Worm (Caenorhabditis elegans): ENCODE measurements around the gene gex-3.

The gex-3 gene

ce11 chrIV:12451225-12451831 lies 47.1 kb downstream of the gex-3 start, which contains the start of gene dpy-26 (continued):
- TF ChIP-seq ceh-28 (tag; optimal IDR thresholded peaks at IDR 0.05) (no peak), nhr-76 (tag; optimal IDR thresholded peaks at IDR 0.05) (no peak)

ce11 chrIV:12454115-12454514 lies 49.9 kb downstream of the gex-3 start, which contains the start of gene spe-44:
Gene spe-44, minus strand, starts transcription at chrIV:12454215.
- TF ChIP-seq unc-62 (GFP tag; optimal IDR thresholded peaks at IDR 0.05) (no peak), aly-2 (tag; optimal IDR thresholded peaks at IDR 0.05) (no peak), pqm-1 (tag; optimal IDR thresholded peaks at IDR 0.05) (no peak), elt-2 (tag; optimal IDR thresholded peaks at IDR 0.05) (no peak), elt-3 (tag; optimal IDR thresholded peaks at IDR 0.05) (no peak), jun-1 (tag; optimal IDR thresholded peaks at IDR 0.05) (no peak), nhr-237 (tag; optimal IDR thresholded peaks at IDR 0.05) (no peak)

- TF ChIP-seq lin-15B (tag; optimal IDR thresholded peaks at IDR 0.05) (no peak), tbx-2 (tag; optimal IDR thresholded peaks at IDR 0.05) (no peak), ztf-11 (tag; optimal IDR thresholded peaks at IDR 0.05) (no peak), sea-2 (GFP tag; optimal IDR thresholded peaks at IDR 0.05) (no peak), elt-2 (tag; optimal IDR thresholded peaks at IDR 0.05) (no peak), lsy-12 (tag; optimal IDR thresholded peaks at IDR 0.05) (no peak), pqm-1 (tag; optimal IDR thresholded peaks at IDR 0.05) (no peak), egl-5 (tag; optimal IDR thresholded peaks at IDR 0.05) (no peak), eor-1 (tag; optimal IDR thresholded peaks at IDR 0.05) (no peak), fkh-10 (GFP tag; optimal IDR thresholded peaks at IDR 0.05) (no peak), mdl-1 (tag; optimal IDR thresholded peaks at IDR 0.05) (no peak), nhr-12 (tag; optimal IDR thresholded peaks at IDR 0.05) (no peak), fos-1 (tag; optimal IDR thresholded peaks at IDR 0.05) (no peak), ama-1 (optimal IDR thresholded peaks at IDR 0.05) (no peak), hmg-11 (tag; optimal IDR thresholded peaks at IDR 0.05) (no peak), fkh-2 (tag; optimal IDR thresholded peaks at IDR 0.05) (no peak)
Measured at ce11 chrIV:12454750-12455149, 50.5 kb downstream of the gex-3 start, which contains the start of gene smz-1. Gene smz-1, plus strand, starts transcription at chrIV:12455050.

ce11 chrIV:12456613-12457012 lies 52.4 kb downstream of the gex-3 start, which contains the start of gene C25G4.7:
Gene C25G4.7, plus strand, starts transcription at chrIV:12456913.
- TF ChIP-seq fkh-2 (tag; optimal IDR thresholded peaks at IDR 0.05) = no peak
- TF ChIP-seq nhr-12 (tag; optimal IDR thresholded peaks at IDR 0.05) = no peak
- no peak for TF ChIP-seq aly-2 (tag; optimal IDR thresholded peaks at IDR 0.05)
- TF ChIP-seq daf-12 (tag; optimal IDR thresholded peaks at IDR 0.05) = no peak
- TF ChIP-seq nhr-76 (tag; optimal IDR thresholded peaks at IDR 0.05) = no peak
- TF ChIP-seq lin-39 (tag; optimal IDR thresholded peaks at IDR 0.05) = no peak
- TF ChIP-seq fos-1 (tag; optimal IDR thresholded peaks at IDR 0.05) = no peak
- no peak for TF ChIP-seq ama-1 (optimal IDR thresholded peaks at IDR 0.05)
- TF ChIP-seq lin-15B (tag; optimal IDR thresholded peaks at IDR 0.05) = no peak
- no peak for TF ChIP-seq snpc-4 (tag; optimal IDR thresholded peaks at IDR 0.05)
